Worm (Caenorhabditis elegans): ENCODE results near the gene C52E2.3.

ce11 chrII:1820774-1821173 lies 30.3 kb upstream of the C52E2.3 start, which contains the start of gene fbxa-3:
- TF ChIP-seq nhr-237 (tag; optimal IDR thresholded peaks at IDR 0.05) (no peak), ceh-16 (tag; optimal IDR thresholded peaks at IDR 0.05) (no peak), mdl-1 (tag; optimal IDR thresholded peaks at IDR 0.05) (no peak), ama-1 (optimal IDR thresholded peaks at IDR 0.05) (no peak), jun-1 (tag; optimal IDR thresholded peaks at IDR 0.05) (no peak), elt-2 (tag; optimal IDR thresholded peaks at IDR 0.05) (no peak), fos-1 (tag; optimal IDR thresholded peaks at IDR 0.05) (no peak), pqm-1 (tag; optimal IDR thresholded peaks at IDR 0.05) (no peak)
